Fruit fly (Drosophila melanogaster): ENCODE data around the gene GckIII.
A peak's percentile ranks its signal among the peaks of the same experiment; 100 is the strongest.

The GckIII gene

DNA sequence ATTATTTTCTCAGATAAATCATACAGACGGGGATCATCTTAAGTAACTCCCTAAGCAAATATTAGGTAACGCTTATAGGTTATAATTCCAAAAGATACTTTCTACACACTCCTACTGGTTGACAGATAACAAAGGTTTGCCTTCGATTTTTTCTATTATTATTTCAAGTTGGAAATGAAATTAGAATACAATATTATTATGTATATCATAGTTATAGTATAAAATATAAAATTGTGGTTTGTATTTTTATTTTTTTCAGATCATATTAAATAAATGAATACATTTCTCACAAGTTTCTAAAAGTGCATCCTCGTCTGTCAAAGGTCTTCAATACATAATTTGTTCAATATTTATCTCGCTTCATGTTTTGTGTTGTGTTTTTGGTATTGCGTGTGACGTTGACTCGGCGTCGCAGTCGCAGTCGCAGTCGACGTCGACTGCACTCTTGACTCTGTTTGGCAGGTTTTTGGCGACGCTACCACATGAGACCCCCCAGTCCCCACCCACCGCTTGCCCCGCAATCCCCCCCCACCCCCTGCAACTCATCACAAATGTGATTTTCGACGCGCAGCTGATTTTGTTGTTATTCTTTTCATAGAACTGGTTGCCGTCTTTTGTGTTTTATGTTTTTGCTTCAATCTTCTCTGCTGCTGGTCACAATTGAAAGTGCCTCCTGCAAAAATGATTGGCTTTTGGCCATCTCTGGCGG lies 37.6 kb downstream of the GckIII start:
- peak; percentile 24; the same call in 1 of the 2 replicates for TF ChIP-seq rib (GFP tag; IDR thresholded peaks at IDR 0.05)
- no peak for TF ChIP-seq Dip2 (GFP tag; IDR thresholded peaks at IDR 0.05)
- no peak for TF ChIP-seq D19B (GFP tag; optimal IDR thresholded peaks at IDR 0.05)
- no peak for TF ChIP-seq lab (GFP tag; optimal IDR thresholded peaks at IDR 0.05)
- peak; percentile 31 for TF ChIP-seq gem (tag; optimal IDR thresholded peaks at IDR 0.05)
- TF ChIP-seq B-H2 (GFP tag; optimal IDR thresholded peaks at IDR 0.05): no peak
- no peak for TF ChIP-seq br (optimal IDR thresholded peaks at IDR 0.05)
- peak; percentile 27 for TF ChIP-seq dmrt99B (tag; optimal IDR thresholded peaks at IDR 0.05)
- TF ChIP-seq crol (GFP tag; IDR thresholded peaks at IDR 0.05): peak; percentile 91
- TF ChIP-seq CG7839 (tag; optimal IDR thresholded peaks at IDR 0.05): peak; percentile 7
- TF ChIP-seq vnd (GFP tag; IDR thresholded peaks at IDR 0.05; ENCODE audit: partially characterized antibody): no peak
- TF ChIP-seq HLH4C (GFP tag; IDR thresholded peaks at IDR 0.05; ENCODE audit: partially characterized antibody): no peak
- TF ChIP-seq zfh2 (GFP tag; optimal IDR thresholded peaks at IDR 0.05): no peak
- TF ChIP-seq Sox102F (GFP tag; optimal IDR thresholded peaks at IDR 0.05): peak; percentile 18
- TF ChIP-seq sens (GFP tag): peak; percentile 5
- no peak for TF ChIP-seq CG10366 (GFP tag; IDR thresholded peaks at IDR 0.05)
- peak; percentile 88; the same call in 3 of the 4 replicates for TF ChIP-seq chinmo (GFP tag; IDR thresholded peaks at IDR 0.05; ENCODE audit: partially characterized antibody)
- TF ChIP-seq CG31441 (GFP tag; IDR thresholded peaks at IDR 0.05): 0 out of 2 replicates have a peak, but pooled peaks have one; percentile 37
- TF ChIP-seq Adf1 (GFP tag; IDR thresholded peaks at IDR 0.05): peak; percentile 73
- peak in 1 of 2 experiments; percentile 40 for TF ChIP-seq Hr51 (GFP tag; optimal IDR thresholded peaks at IDR 0.05)
- peak; percentile 14 for TF ChIP-seq CG2678 (tag; optimal IDR thresholded peaks at IDR 0.05)
- TF ChIP-seq CG17361 (GFP tag; IDR thresholded peaks at IDR 0.05): 0 out of 3 replicates have a peak, but pooled peaks have one; percentile 14
- peak; percentile 95 for TF ChIP-seq CG8281 (tag; optimal IDR thresholded peaks at IDR 0.05)
- peak; percentile 87 for TF ChIP-seq CG6175 (GFP tag; IDR thresholded peaks at IDR 0.05)
- no peak for TF ChIP-seq danr (GFP tag; IDR thresholded peaks at IDR 0.05)
- no peak for TF ChIP-seq org-1 (GFP tag; optimal IDR thresholded peaks at IDR 0.05)
- 0 out of 3 replicates have a peak, but pooled peaks have one; percentile 10 for TF ChIP-seq dysf (GFP tag; IDR thresholded peaks at IDR 0.05)

DNA sequence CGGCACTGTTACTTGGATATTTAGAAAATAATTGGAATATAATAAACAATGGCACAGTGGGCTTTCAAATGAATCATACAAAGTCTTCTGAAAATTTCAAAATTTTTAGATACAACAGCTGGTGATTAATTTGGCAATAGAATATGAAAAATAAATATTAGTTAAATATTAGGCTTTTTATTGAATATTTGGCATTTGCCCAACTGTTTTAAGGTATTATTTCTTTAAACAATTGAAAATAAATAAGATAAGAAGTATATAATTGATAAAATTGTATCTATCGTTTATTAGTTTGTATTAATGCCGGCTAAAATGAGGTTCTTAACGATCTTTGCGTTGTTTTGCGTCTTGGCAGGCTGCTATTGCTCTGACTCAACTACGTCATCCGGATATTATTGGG lies 38.9 kb downstream of the GckIII start, which contains the start of gene CG45079:
Gene CG45079 (plus strand): TSS at position 301 of the 400 bp plus-strand sequence.
- TF ChIP-seq CG14441 (GFP tag; IDR thresholded peaks at IDR 0.05) (no peak), CG7839 (tag; optimal IDR thresholded peaks at IDR 0.05) (no peak), CG4854 (GFP tag; optimal IDR thresholded peaks at IDR 0.05) (no peak), Abd-B (GFP tag; optimal IDR thresholded peaks at IDR 0.05) (no peak), lbe (GFP tag; optimal IDR thresholded peaks at IDR 0.05) (no peak), CG11560 (tag; IDR thresholded peaks at IDR 0.05) (no peak), CG15073 (GFP tag; optimal IDR thresholded peaks at IDR 0.05) (no peak), CG31365 (tag; optimal IDR thresholded peaks at IDR 0.05) (no peak), Myb (GFP tag; optimal IDR thresholded peaks at IDR 0.05) (no peak), sug (tag; optimal IDR thresholded peaks at IDR 0.05) (no peak), gfzf (GFP tag; optimal IDR thresholded peaks at IDR 0.05) (no peak), CG17829 (tag; optimal IDR thresholded peaks at IDR 0.05) (no peak)
